Fruit fly (Drosophila melanogaster) S2 (cell line): Measurements from ENCODE around the gene NdufA3.

Experiments
- CG8478 ChIP-seq: fragments of >200 bp; optimal IDR thresholded peaks from 2 replicates; lab custom pipeline; 2018
- CTCF ChIP-seq, 2 experiments: fragments of >200 bp; optimal IDR thresholded peaks; 2 replicates each; lab custom pipeline; 2018

dm6 chrX:9191357-9191756 lies 31.5 kb upstream of the NdufA3 start, which contains the start of gene CG12057:
- TF ChIP-seq CTCF (optimal IDR thresholded peaks at IDR 0.05; lab: Kevin White, UChicago) (no peak), CG8478 (lab: Kevin White, UChicago) (no peak)
